Fruit fly (Drosophila melanogaster): Measurements from ENCODE around the gene Arl2.

- TF ChIP-seq psq (optimal IDR thresholded peaks at IDR 0.05) (no peak), Sin3A (optimal IDR thresholded peaks at IDR 0.05) (no peak), h (optimal IDR thresholded peaks at IDR 0.05) (no peak), ttk (optimal IDR thresholded peaks at IDR 0.05) (no peak)
Measured at dm6 chr3R:8313038-8313437, 27.9 kb upstream of the Arl2 start, which contains the start of gene CG7483.

All from Kc167 (cell line).